Worm (Caenorhabditis elegans) whole organism, mixed stage, embryonic: ENCODE measurements around the gene C28G1.10.

ENCODE experiments used
- bed-3 ChIP-seq: fragments of 200-800 bp; sonication (Bioruptor generic); optimal IDR thresholded peaks from 3 replicates; lab custom pipeline; 2018; ENCODE audit warnings: mild to moderate bottlenecking, missing genetic modification characterization, moderate library complexity, missing compliant biosample characterization
- lin-32 ChIP-seq: fragments of 200-800 bp; sonication (Bioruptor generic); optimal IDR thresholded peaks from 2 replicates; lab custom pipeline; 2018; ENCODE audit warnings: mild to moderate bottlenecking, missing genetic modification characterization, missing compliant biosample characterization
- lsy-2 ChIP-seq: fragments of 150-350 bp; optimal IDR thresholded peaks from 2 replicates; lab custom pipeline; 2014; ENCODE audit warnings: missing biosample characterization, missing genetic modification characterization
- nhr-237 ChIP-seq: fragments of 150-350 bp; optimal IDR thresholded peaks from 2 replicates; lab custom pipeline; 2014; ENCODE audit warnings: missing biosample characterization, missing genetic modification characterization
- nhr-28 ChIP-seq: fragments of 150-350 bp; optimal IDR thresholded peaks from 2 replicates; lab custom pipeline; 2014; ENCODE audit warnings: missing biosample characterization, missing genetic modification characterization
- nhr-76 ChIP-seq: sonication (generic microtip); optimal IDR thresholded peaks from 2 replicates; lab custom pipeline; 2017; ENCODE audit warnings: missing biosample characterization, missing genetic modification characterization
- pha-4 ChIP-seq: fragments of 150-350 bp; optimal IDR thresholded peaks from 2 replicates; lab custom pipeline; 2018; ENCODE audit warnings: missing biosample characterization, missing genetic modification reagents, missing genetic modification characterization

DNA sequence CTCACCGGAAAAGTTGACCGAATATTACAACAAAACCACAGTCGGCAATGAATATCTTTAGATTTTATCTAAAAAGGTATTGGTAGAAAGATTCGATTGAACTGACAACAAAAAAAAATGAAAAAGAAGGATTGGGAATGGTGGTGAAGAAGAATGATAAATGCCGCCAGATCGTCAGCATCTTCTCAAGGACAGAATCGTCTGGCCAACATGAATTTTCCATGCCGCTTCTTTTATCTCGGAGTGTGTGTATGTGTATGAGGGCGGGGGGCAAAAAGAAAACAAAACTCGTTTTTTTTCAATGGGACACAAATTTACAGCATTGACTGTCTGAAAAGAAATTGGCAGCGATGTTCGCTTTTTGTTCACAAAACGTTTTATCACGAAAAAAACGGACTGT is 28.9 kb downstream of the C28G1.10 start:
- TF ChIP-seq bed-3 (GFP tag; lab: Kevin White, UChicago) (no peak), nhr-76 (tag; lab: Kevin White, UChicago) (no peak), nhr-28 (tag; lab: Kevin White, UChicago) (no peak), lin-32 (GFP tag; lab: Kevin White, UChicago) (no peak), lsy-2 (no peak), pha-4 (tag; lab: Kevin White, UChicago) (no peak), nhr-237 (no peak)
